Fruit fly (Drosophila melanogaster): ENCODE data around the gene APC7.

APC7 gene

DNA sequence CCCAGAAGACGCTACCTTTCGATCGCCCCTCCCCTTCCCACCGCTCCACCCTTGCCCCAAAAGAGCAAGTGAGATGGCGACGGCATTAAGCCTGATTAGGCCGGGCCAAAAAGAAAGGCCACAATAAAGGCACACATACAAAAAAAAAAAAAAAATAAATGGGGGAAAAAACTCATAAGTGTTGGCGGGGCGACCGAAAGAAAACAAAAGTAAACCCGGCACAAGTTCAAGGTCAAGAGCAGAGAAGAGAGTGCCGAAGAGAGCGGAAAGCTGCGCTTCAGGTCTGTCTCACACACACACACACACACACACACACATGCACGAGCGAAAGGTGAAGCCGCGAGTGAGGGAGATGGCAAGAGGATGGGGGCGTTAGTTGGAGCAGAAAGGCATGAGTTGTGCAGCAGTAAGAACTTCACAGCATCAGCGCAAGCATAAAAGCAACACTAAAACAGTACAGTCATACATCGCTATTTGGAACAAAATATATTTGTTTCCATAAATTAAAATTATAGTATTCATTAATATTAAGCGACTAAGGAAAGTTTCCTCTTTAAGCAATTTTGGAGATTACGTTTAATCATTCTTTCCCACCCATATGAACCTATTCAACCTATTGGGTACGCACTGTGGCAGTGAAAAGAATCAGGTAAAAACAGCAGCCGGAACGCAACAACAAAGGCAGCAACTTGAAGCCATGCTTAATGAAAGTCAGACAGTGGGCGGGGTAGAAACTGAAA, 27.3 kb downstream of the APC7 start (continued):
- TF ChIP-seq nom (GFP tag; optimal IDR thresholded peaks at IDR 0.05): no peak
- TF ChIP-seq trh (GFP tag; optimal IDR thresholded peaks at IDR 0.05): no peak
- TF ChIP-seq CG7271 (tag; optimal IDR thresholded peaks at IDR 0.05): no peak
- no peak for TF ChIP-seq rib (GFP tag; IDR thresholded peaks at IDR 0.05)
- TF ChIP-seq Lpt (GFP tag; optimal IDR thresholded peaks at IDR 0.05): no peak
- TF ChIP-seq gcm2 (GFP tag; optimal IDR thresholded peaks at IDR 0.05): no peak
- no peak for TF ChIP-seq HLHmδ (GFP tag; optimal IDR thresholded peaks at IDR 0.05)
- peak; percentile 20 for TF ChIP-seq CoRest (tag; optimal IDR thresholded peaks at IDR 0.05)
- TF ChIP-seq CG10267 (tag; optimal IDR thresholded peaks at IDR 0.05): peak; percentile 29
- no peak for TF ChIP-seq CG11456 (GFP tag; IDR thresholded peaks at IDR 0.05)
- TF ChIP-seq Trl (optimal IDR thresholded peaks at IDR 0.05): peak in 1 of 2 experiments; percentile 19
- TF ChIP-seq Trl (GFP tag; optimal IDR thresholded peaks at IDR 0.05): no peak
- TF ChIP-seq Aef1 (GFP tag; IDR thresholded peaks at IDR 0.05): no peak
- no peak for TF ChIP-seq Hey (tag; optimal IDR thresholded peaks at IDR 0.05)
- TF ChIP-seq sima (GFP tag; optimal IDR thresholded peaks at IDR 0.05): no peak
- no peak for TF ChIP-seq CG12942 (GFP tag; optimal IDR thresholded peaks at IDR 0.05)
- peak; percentile 31 for TF ChIP-seq CG30403 (GFP tag; optimal IDR thresholded peaks at IDR 0.05)
- no peak for TF ChIP-seq Dad (GFP tag; optimal IDR thresholded peaks at IDR 0.05)
- TF ChIP-seq Ravus (GFP tag; IDR thresholded peaks at IDR 0.05): no peak
- TF ChIP-seq CG17361 (GFP tag; IDR thresholded peaks at IDR 0.05): 0 out of 3 replicates have a peak, but pooled peaks have one; percentile 28
- TF ChIP-seq kni (GFP tag; optimal IDR thresholded peaks at IDR 0.05): peak; percentile 39
- TF ChIP-seq BtbVII (GFP tag; optimal IDR thresholded peaks at IDR 0.05): no peak
- no peak for TF ChIP-seq ken (GFP tag; IDR thresholded peaks at IDR 0.05)
- TF ChIP-seq CG14667 (GFP tag; IDR thresholded peaks at IDR 0.05): no peak
- no peak for TF ChIP-seq NC2α (GFP tag; optimal IDR thresholded peaks at IDR 0.05)
- TF ChIP-seq Nf-YC (tag; optimal IDR thresholded peaks at IDR 0.05): no peak
- TF ChIP-seq cas (GFP tag; IDR thresholded peaks at IDR 0.05): no peak
- no peak for TF ChIP-seq caup (GFP tag; optimal IDR thresholded peaks at IDR 0.05; ENCODE audit: severe bottlenecking)
- no peak for TF ChIP-seq al (GFP tag; IDR thresholded peaks at IDR 0.05)
- 0 out of 3 replicates have a peak, but pooled peaks have one; percentile 47 for TF ChIP-seq ci (GFP tag; IDR thresholded peaks at IDR 0.05)
- TF ChIP-seq NfI (GFP tag; optimal IDR thresholded peaks at IDR 0.05): no peak
- no peak for TF ChIP-seq Mad (GFP tag; optimal IDR thresholded peaks at IDR 0.05)
- TF ChIP-seq aop (GFP tag; IDR thresholded peaks at IDR 0.05): no peak
- peak; percentile 47; the same call in 1 of the 2 replicates for TF ChIP-seq peb (GFP tag; IDR thresholded peaks at IDR 0.05)
- no peak for TF ChIP-seq CG1647 (GFP tag; optimal IDR thresholded peaks at IDR 0.05)
- TF ChIP-seq Gsc (GFP tag; IDR thresholded peaks at IDR 0.05): no peak
- no peak for TF ChIP-seq Sox100B (GFP tag; optimal IDR thresholded peaks at IDR 0.05)
- no peak for TF ChIP-seq MBD-R2 (GFP tag; IDR thresholded peaks at IDR 0.05)
- no peak for TF ChIP-seq CG12299 (tag; optimal IDR thresholded peaks at IDR 0.05)
- TF ChIP-seq CG11696 (GFP tag; IDR thresholded peaks at IDR 0.05): no peak
- no peak for TF ChIP-seq CG17328 (GFP tag; IDR thresholded peaks at IDR 0.05)
- TF ChIP-seq Taf1 (GFP tag; IDR thresholded peaks at IDR 0.05): no peak
- no peak for TF ChIP-seq CG8478 (optimal IDR thresholded peaks at IDR 0.05)
- TF ChIP-seq chif (GFP tag; optimal IDR thresholded peaks at IDR 0.05): no peak
- peak; percentile 20 for TF ChIP-seq CG12391 (tag; optimal IDR thresholded peaks at IDR 0.05)
- TF ChIP-seq zen (tag; optimal IDR thresholded peaks at IDR 0.05): no peak
- no peak for TF ChIP-seq CG16813 (GFP tag; IDR thresholded peaks at IDR 0.05; ENCODE audit: partially characterized antibody)
- no peak for TF ChIP-seq gro (GFP tag; optimal IDR thresholded peaks at IDR 0.05)
- peak in 1 of 2 experiments; percentile 50 for TF ChIP-seq Hr78 (GFP tag; optimal IDR thresholded peaks at IDR 0.05)
- TF ChIP-seq CG34422 (GFP tag; IDR thresholded peaks at IDR 0.05): 0 out of 3 replicates have a peak, but pooled peaks have one; percentile 28
- no peak for TF ChIP-seq vnd (GFP tag; IDR thresholded peaks at IDR 0.05; ENCODE audit: partially characterized antibody)

All from whole organism, embryonic.